Worm (Caenorhabditis elegans): Measurements from ENCODE around the gene nhr-17.

Gene nhr-17

ce11 chrX:12661091-12661526 is 6.5 kb downstream of the nhr-17 start (continued):
- TF ChIP-seq ccch-3 (GFP tag; optimal IDR thresholded peaks at IDR 0.05) (no peak), dox-1 (GFP tag; IDR thresholded peaks at IDR 0.05) (peak; percentile 84), F52B5.7 (tag; optimal IDR thresholded peaks at IDR 0.05) (peak; percentile 64), athp-1 (tag; optimal IDR thresholded peaks at IDR 0.05) (peak; percentile 39), cebp-1 (GFP tag; IDR thresholded peaks at IDR 0.05) (0 out of 2 replicates have a peak, but pooled peaks have one; percentile 11), cebp-1 (tag; optimal IDR thresholded peaks at IDR 0.05) (peak; percentile 70), sptf-2 (GFP tag; optimal IDR thresholded peaks at IDR 0.05) (peak; percentile 77), die-1 (tag; optimal IDR thresholded peaks at IDR 0.05) (peak; percentile 81), atf-7 (tag; optimal IDR thresholded peaks at IDR 0.05) (peak; percentile 69), ztf-3 (GFP tag; optimal IDR thresholded peaks at IDR 0.05) (no peak), ceh-100 (GFP tag; IDR thresholded peaks at IDR 0.05) (0 out of 2 replicates have a peak, but pooled peaks have one; percentile 23), snpc-1.3 (tag; optimal IDR thresholded peaks at IDR 0.05; ENCODE audit: insufficient read depth) (peak; percentile 66), lir-1 (GFP tag; conservative IDR thresholded peaks at IDR 0.05) (peak; percentile 53), Y56A3A.18 (GFP tag; IDR thresholded peaks at IDR 0.05) (0 out of 2 replicates have a peak, but pooled peaks have one; percentile 47), zfh-2 (GFP tag; conservative IDR thresholded peaks at IDR 0.05) (peak; percentile 69), tbp1 (GFP tag; optimal IDR thresholded peaks at IDR 0.05) (peak; percentile 92), attf-6 (GFP tag; IDR thresholded peaks at IDR 0.05) (peak; percentile 72; the same call in 1 of the 2 replicates), mel-28 (tag; optimal IDR thresholded peaks at IDR 0.05; ENCODE audit: borderline replicate concordance) (no peak), B0336.3 (GFP tag; IDR thresholded peaks at IDR 0.05) (peak; percentile 53; the same call in 1 of the 2 replicates), egl-18 (GFP tag; IDR thresholded peaks at IDR 0.05) (0 out of 2 replicates have a peak, but pooled peaks have one; percentile 34), snpc-4 (GFP tag; optimal IDR thresholded peaks at IDR 0.05) (peak; percentile 71), snpc-4 (tag; optimal IDR thresholded peaks at IDR 0.05) (peak in 3 of 4 experiments; percentile 53 to 80 (median 70)), F10E7.11 (tag; optimal IDR thresholded peaks at IDR 0.05) (peak; percentile 23), lin-26 (GFP tag; IDR thresholded peaks at IDR 0.05) (peak; percentile 83), ceh-58 (GFP tag; IDR thresholded peaks at IDR 0.05) (no peak), ztf-26 (tag; optimal IDR thresholded peaks at IDR 0.05) (peak; percentile 75), ama-1 (optimal IDR thresholded peaks at IDR 0.05) (no peak), ama-1 (GFP tag; optimal IDR thresholded peaks at IDR 0.05) (peak in 1 of 2 experiments; percentile 72), rec-8 (tag; optimal IDR thresholded peaks at IDR 0.05) (peak; percentile 39 to 64), hsf-1 (GFP tag; IDR thresholded peaks at IDR 0.05) (0 out of 2 replicates have a peak, but pooled peaks have one; percentile 5), sea-2 (GFP tag; IDR thresholded peaks at IDR 0.05) (no peak), attf-3 (GFP tag; conservative IDR thresholded peaks at IDR 0.05) (0 out of 2 replicates have a peak, but pooled peaks have one; percentile 14), mcd-1 (GFP tag; IDR thresholded peaks at IDR 0.05) (peak; percentile 63), madf-8 (GFP tag; conservative IDR thresholded peaks at IDR 0.05) (no peak; the same call in 1 of the 2 replicates), snpc-3.4 (tag; optimal IDR thresholded peaks at IDR 0.05) (peak; percentile 79), let-607 (tag; optimal IDR thresholded peaks at IDR 0.05) (peak; percentile 44), Y95B8A.8 (GFP tag; IDR thresholded peaks at IDR 0.05) (no peak)

DNA sequence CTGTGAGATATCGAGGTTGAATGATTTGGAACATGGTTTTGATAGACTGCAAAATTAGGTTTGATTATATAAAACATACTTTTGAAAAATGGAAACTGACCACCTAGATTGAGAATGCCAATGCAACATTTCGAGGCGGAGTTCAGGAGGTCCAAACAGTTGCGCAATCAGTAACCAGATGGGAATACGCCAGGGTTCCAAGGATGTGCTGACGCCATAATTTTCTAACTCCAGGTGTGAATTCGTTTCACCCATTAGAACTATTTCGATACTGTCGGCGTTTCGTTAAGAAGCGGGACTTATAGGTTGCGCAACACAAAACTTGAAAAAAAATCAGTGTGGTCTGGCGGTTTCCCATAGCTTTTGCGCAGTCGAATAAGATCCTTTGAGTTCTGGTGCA is 7.8 kb downstream of the nhr-17 start, which contains the start of gene C02B4.3:
C02B4.3 (minus strand) TSS at position 34 of the 400 bp plus-strand sequence.
- TF ChIP-seq hmg-1.2 (GFP tag; IDR thresholded peaks at IDR 0.05) (no peak), K12H6.12 (tag; optimal IDR thresholded peaks at IDR 0.05) (no peak), F37B4.10 (GFP tag; IDR thresholded peaks at IDR 0.05) (no peak), Y56A3A.18 (GFP tag; IDR thresholded peaks at IDR 0.05) (no peak), ztf-28 (GFP tag; IDR thresholded peaks at IDR 0.05) (no peak), nfyb-1 (GFP tag; IDR thresholded peaks at IDR 0.05) (no peak), pha-4 (tag; optimal IDR thresholded peaks at IDR 0.05) (no peak), madf-8 (GFP tag; conservative IDR thresholded peaks at IDR 0.05) (no peak), B0336.3 (GFP tag; IDR thresholded peaks at IDR 0.05) (no peak), aptf-3 (GFP tag; IDR thresholded peaks at IDR 0.05) (no peak), rec-8 (tag; optimal IDR thresholded peaks at IDR 0.05) (no peak), Y79H2A.3 (GFP tag; conservative IDR thresholded peaks at IDR 0.05) (no peak)

Measured in whole organism, young adult.